Worm (Caenorhabditis elegans): ENCODE measurements around the gene R03D7.2.

DNA sequence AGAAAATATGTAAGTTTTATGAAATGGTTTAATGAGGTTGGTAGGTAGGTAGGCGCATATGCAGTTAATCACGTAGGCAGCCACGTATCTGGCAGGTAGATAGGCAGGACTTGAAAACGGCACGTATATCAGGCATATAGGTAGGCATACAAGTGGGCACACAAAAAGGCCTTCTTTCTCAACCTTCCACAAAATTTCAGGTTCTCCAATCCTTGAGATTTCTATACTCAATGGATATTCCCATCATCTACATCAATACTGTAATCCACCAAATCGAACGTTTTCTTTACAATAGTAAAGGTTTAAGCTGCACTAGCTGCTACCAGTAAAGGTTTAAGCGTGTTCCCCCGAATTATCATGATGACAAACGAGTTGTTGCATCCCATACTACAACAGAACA is 2.7 kb downstream of the R03D7.2 start:
- TF ChIP-seq W03F9.2 (tag; optimal IDR thresholded peaks at IDR 0.05) (no peak), him-1 (tag; optimal IDR thresholded peaks at IDR 0.05) (no peak)

Data from whole organism, L4/young adult.